Worm (Caenorhabditis elegans): Measurements from ENCODE around the gene hpo-25.

- TF ChIP-seq lin-35 (GFP tag; optimal IDR thresholded peaks at IDR 0.05): no peak
- TF ChIP-seq skn-1 (tag; optimal IDR thresholded peaks at IDR 0.05): no peak
- no peak for TF ChIP-seq snu-23 (GFP tag; optimal IDR thresholded peaks at IDR 0.05)
Observed at ce11 chrII:2372090-2372489, 3.0 kb downstream of the hpo-25 start, which contains the start of gene F16G10.3.
